Fruit fly (Drosophila melanogaster) whole organism, embryonic: Measurements from ENCODE around the gene CG42495.
A peak's percentile ranks its signal among the peaks of the same experiment; 100 is the strongest.

Experiments used
- BEAF-32 ChIP-seq: fragments of 200-800 bp; sonication (Bioruptor generic); optimal IDR thresholded peaks from 3 replicates; lab custom pipeline; 2017; ENCODE audit warnings: missing biosample characterization, missing genetic modification characterization, mild to moderate bottlenecking, moderate library complexity, missing genetic modification reagents
- Bdp1 ChIP-seq: fragments of 200-800 bp; sonication (Bioruptor generic); optimal IDR thresholded peaks from 3 replicates; lab custom pipeline; 2016; ENCODE audit warnings: missing biosample characterization, missing genetic modification characterization
- Bgb ChIP-seq: fragments of 200-800 bp; sonication (Bioruptor generic); IDR thresholded peaks from 2 replicates; pipeline ENCODE4 v1.3.6; 2022; ENCODE audit warnings: missing biosample characterization, missing genetic modification characterization; ENCODE audit not compliant: partially characterized antibody
- CG14441 ChIP-seq: fragments of 200-800 bp; sonication (Bioruptor generic); IDR thresholded peaks from 2 replicates; pipeline ENCODE4 v1.3.6; 2022; ENCODE audit warnings: missing biosample characterization, missing genetic modification characterization
- CG17361 ChIP-seq: fragments of 200-800 bp; sonication (Bioruptor generic); IDR thresholded peaks from 3 replicates; pipeline ENCODE4 v1.3.6; 2022; ENCODE audit warnings: missing biosample characterization, missing genetic modification characterization
- CG30403 ChIP-seq: fragments of 200-800 bp; sonication (Bioruptor generic); optimal IDR thresholded peaks from 3 replicates; lab custom pipeline; 2016; ENCODE audit warnings: missing biosample characterization, missing genetic modification characterization
- CG3163 ChIP-seq: fragments of 200-800 bp; sonication (Bioruptor generic); optimal IDR thresholded peaks from 3 replicates; lab custom pipeline; 2016; ENCODE audit warnings: missing biosample characterization, missing genetic modification characterization
- CG4360 ChIP-seq: fragments of 200-800 bp; sonication (Bioruptor generic); IDR thresholded peaks from 2 replicates; pipeline ENCODE4 v1.3.6; 2022; ENCODE audit warnings: missing biosample characterization, missing genetic modification characterization
- CG4424 ChIP-seq: fragments of 200-800 bp; sonication (Bioruptor generic); optimal IDR thresholded peaks from 3 replicates; lab custom pipeline; 2016; ENCODE audit warnings: missing biosample characterization, missing genetic modification characterization
- CG6791 ChIP-seq: fragments of 200-800 bp; sonication (Bioruptor generic); IDR thresholded peaks from 3 replicates; pipeline ENCODE4 v1.3.6; 2022; ENCODE audit warnings: missing biosample characterization, missing genetic modification characterization; ENCODE audit not compliant: partially characterized antibody
- CG9609 ChIP-seq: fragments of 200-800 bp; sonication (Bioruptor generic); optimal IDR thresholded peaks from 3 replicates; lab custom pipeline; 2016; ENCODE audit warnings: missing biosample characterization, missing genetic modification characterization
- HLH3B ChIP-seq: fragments of 200-800 bp; sonication (Bioruptor generic); IDR thresholded peaks from 2 replicates; pipeline ENCODE4 v1.3.6; 2022; ENCODE audit warnings: missing biosample characterization, missing genetic modification characterization
- HmgZ ChIP-seq: fragments of 200-800 bp; sonication (Bioruptor generic); optimal IDR thresholded peaks from 2 replicates; lab custom pipeline; 2018; ENCODE audit warnings: missing biosample characterization, mild to moderate bottlenecking, missing genetic modification characterization
- Jarid2 ChIP-seq: fragments of 200-800 bp; sonication (Bioruptor generic); optimal IDR thresholded peaks from 3 replicates; lab custom pipeline; 2017; ENCODE audit warnings: mild to moderate bottlenecking, missing biosample characterization, missing genetic modification reagents, missing genetic modification characterization
- Mrtf ChIP-seq: fragments of 200-800 bp; sonication (Bioruptor generic); IDR thresholded peaks from 3 replicates; pipeline ENCODE4 v1.3.6; 2022; ENCODE audit warnings: missing biosample characterization, missing genetic modification characterization
- Nf-YA ChIP-seq: fragments of 200-800 bp; sonication (Bioruptor generic); IDR thresholded peaks from 2 replicates; pipeline ENCODE4 v1.3.6; 2022; ENCODE audit warnings: missing biosample characterization, missing genetic modification characterization
- Oaz ChIP-seq: fragments of 200-800 bp; sonication (Bioruptor generic); IDR thresholded peaks from 2 replicates; pipeline ENCODE4 v1.3.6; 2022; ENCODE audit warnings: missing biosample characterization, missing genetic modification characterization
- Sry-β ChIP-seq: fragments of 200-800 bp; sonication (Bioruptor generic); optimal IDR thresholded peaks from 2 replicates; lab custom pipeline; 2018; ENCODE audit warnings: missing biosample characterization, mild to moderate bottlenecking, missing genetic modification characterization, moderate library complexity
- Sry-δ ChIP-seq: fragments of 200-800 bp; sonication (Bioruptor generic); optimal IDR thresholded peaks from 2 replicates; lab custom pipeline; 2016; ENCODE audit warnings: missing biosample characterization, missing genetic modification characterization
- ap ChIP-seq: fragments of 200-800 bp; sonication (Bioruptor generic); IDR thresholded peaks from 2 replicates; pipeline ENCODE4 v1.3.6; 2022; ENCODE audit warnings: missing biosample characterization, missing genetic modification characterization
- ara ChIP-seq: fragments of 200-800 bp; sonication (Bioruptor generic); IDR thresholded peaks from 2 replicates; pipeline ENCODE4 v1.3.6; 2022; ENCODE audit warnings: missing biosample characterization, missing genetic modification characterization
- bigmax ChIP-seq: fragments of 200-800 bp; sonication (Bioruptor generic); optimal IDR thresholded peaks from 2 replicates; lab custom pipeline; 2018; ENCODE audit warnings: missing biosample characterization, mild to moderate bottlenecking, missing genetic modification characterization
- cas ChIP-seq: fragments of 200-800 bp; sonication (Bioruptor generic); IDR thresholded peaks from 2 replicates; pipeline ENCODE4 v1.3.6; 2022; ENCODE audit warnings: missing biosample characterization, missing genetic modification characterization
- chinmo ChIP-seq: fragments of 200-800 bp; sonication (Bioruptor generic); IDR thresholded peaks from 4 replicates; pipeline ENCODE4 v1.3.6; 2022; ENCODE audit warnings: missing biosample characterization, missing genetic modification characterization; ENCODE audit not compliant: partially characterized antibody
- disco-r ChIP-seq: fragments of 200-800 bp; sonication (Bioruptor generic); optimal IDR thresholded peaks from 2 replicates; lab custom pipeline; 2016; ENCODE audit warnings: missing biosample characterization, missing genetic modification characterization
- eyg ChIP-seq: fragments of 200-800 bp; sonication (Bioruptor generic); optimal IDR thresholded peaks from 3 replicates; lab custom pipeline; 2016; ENCODE audit warnings: missing biosample characterization, missing genetic modification characterization
- ftz-f1 ChIP-seq: fragments of 200-800 bp; sonication (Bioruptor generic); optimal IDR thresholded peaks from 2 replicates; lab custom pipeline; 2016; ENCODE audit warnings: missing biosample characterization, missing genetic modification characterization
- gce ChIP-seq: fragments of 200-800 bp; sonication (Bioruptor generic); IDR thresholded peaks from 3 replicates; pipeline ENCODE4 v1.3.6; 2022; ENCODE audit warnings: missing biosample characterization, missing genetic modification characterization
- gsb ChIP-seq: fragments of 200-800 bp; sonication (Bioruptor generic); IDR thresholded peaks from 2 replicates; pipeline ENCODE4 v1.3.6; 2022; ENCODE audit warnings: missing biosample characterization, missing genetic modification characterization
- hbn ChIP-seq: fragments of 200-800 bp; sonication (Bioruptor generic); IDR thresholded peaks from 2 replicates; pipeline ENCODE4 v1.3.6; 2022; ENCODE audit warnings: missing biosample characterization, missing genetic modification characterization; ENCODE audit not compliant: partially characterized antibody
- hth ChIP-seq: fragments of >200 bp; optimal IDR thresholded peaks from 2 replicates; lab custom pipeline; 2017; ENCODE audit warnings: inconsistent platforms
- jigr1 ChIP-seq: fragments of 200-800 bp; sonication (Bioruptor generic); IDR thresholded peaks from 3 replicates; pipeline ENCODE4 v1.3.6; 2022; ENCODE audit warnings: missing biosample characterization, missing genetic modification characterization
- kah ChIP-seq: fragments of 200-800 bp; sonication (Bioruptor generic); optimal IDR thresholded peaks from 2 replicates; lab custom pipeline; 2018; ENCODE audit warnings: missing biosample characterization, mild to moderate bottlenecking, missing genetic modification characterization
- pita ChIP-seq: fragments of 200-800 bp; sonication (Bioruptor generic); optimal IDR thresholded peaks from 2 replicates; lab custom pipeline; 2017; ENCODE audit warnings: missing biosample characterization, mild to moderate bottlenecking, missing genetic modification characterization
- scrt ChIP-seq: fragments of 200-800 bp; sonication (Bioruptor generic); optimal IDR thresholded peaks from 2 replicates; lab custom pipeline; 2018; ENCODE audit warnings: missing biosample characterization, mild to moderate bottlenecking, missing genetic modification characterization, moderate library complexity
- sens-2 ChIP-seq: fragments of 200-800 bp; sonication (Bioruptor generic); IDR thresholded peaks from 2 replicates; pipeline ENCODE4 v1.3.6; 2022; ENCODE audit warnings: missing biosample characterization, missing genetic modification characterization
- sim ChIP-seq: fragments of 200-800 bp; sonication (Bioruptor generic); IDR thresholded peaks from 2 replicates; pipeline ENCODE4 v1.3.6; 2022; ENCODE audit warnings: missing biosample characterization, missing genetic modification characterization
- ssp ChIP-seq: fragments of 200-800 bp; sonication (Bioruptor generic); IDR thresholded peaks from 2 replicates; pipeline ENCODE4 v1.3.6; 2022; ENCODE audit warnings: missing biosample characterization, missing genetic modification characterization
- sug ChIP-seq: fragments of 200-800 bp; optimal IDR thresholded peaks from 2 replicates; lab custom pipeline; 2019; ENCODE audit warnings: missing biosample characterization, mild to moderate bottlenecking, missing genetic modification characterization, moderate library complexity
- tio ChIP-seq: fragments of 200-800 bp; sonication (Bioruptor generic); optimal IDR thresholded peaks from 2 replicates; lab custom pipeline; 2017; ENCODE audit warnings: missing biosample characterization, missing genetic modification characterization, inconsistent platforms
- wek ChIP-seq: fragments of 200-800 bp; sonication (Bioruptor generic); optimal IDR thresholded peaks from 3 replicates; lab custom pipeline; 2018; ENCODE audit warnings: missing biosample characterization, mild to moderate bottlenecking, missing genetic modification characterization, moderate library complexity

The CG42495 gene

DNA sequence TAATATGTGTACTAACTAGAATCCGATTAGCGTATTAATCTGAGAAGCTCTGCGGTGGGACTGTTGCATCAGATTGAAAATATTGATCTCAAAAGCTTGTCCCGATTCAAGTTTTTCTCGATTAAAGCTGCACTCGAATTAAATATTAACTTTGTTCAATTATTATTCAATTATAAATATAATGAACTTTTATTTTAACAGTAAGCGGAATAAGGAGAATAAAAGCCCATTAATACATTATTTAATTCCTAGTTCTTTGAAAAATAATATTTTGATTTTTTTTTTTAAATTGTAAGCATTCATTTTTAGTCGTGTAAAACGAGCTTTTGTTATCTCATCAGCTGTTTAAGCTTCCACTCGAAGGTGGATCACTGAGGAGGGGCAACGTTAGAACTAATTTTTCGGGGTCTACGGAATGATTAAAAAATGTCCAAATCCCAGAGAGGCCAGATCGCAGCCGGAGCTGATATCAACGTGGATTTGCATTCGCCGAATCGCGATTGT, 8.3 kb downstream of the CG42495 start, which contains the start of the genes GNBP2 and GNBP1 (continued):
- TF ChIP-seq BEAF-32 (GFP tag; lab: Kevin White, UChicago) (no peak), Sry-β (GFP tag; lab: Kevin White, UChicago) (no peak), sens-2 (GFP tag; lab: Robert Waterston, UW) (no peak), Sry-δ (GFP tag; lab: Kevin White, UChicago) (no peak), chinmo (GFP tag; lab: Robert Waterston, UW) (no peak), ssp (GFP tag; lab: Robert Waterston, UW) (peak; percentile 49), sug (tag; lab: Kevin White, UChicago) (peak; percentile 23), HmgZ (no peak), CG4360 (GFP tag; lab: Robert Waterston, UW) (no peak), CG4424 (peak; percentile 39), Mrtf (GFP tag; lab: Robert Waterston, UW) (no peak), disco-r (GFP tag; lab: Kevin White, UChicago) (no peak), Oaz (GFP tag; lab: Robert Waterston, UW) (peak; percentile 44; the same call in 1 of the 2 replicates), cas (no peak), gsb (peak; percentile 61; the same call in 1 of the 2 replicates), Nf-YA (GFP tag; lab: Robert Waterston, UW) (no peak), HLH3B (GFP tag; lab: Robert Waterston, UW) (peak; percentile 76), Jarid2 (no peak), ftz-f1 (GFP tag; lab: Kevin White, UChicago) (no peak), sim (no peak), CG6791 (GFP tag; lab: Robert Waterston, UW) (no peak), wek (GFP tag; lab: Kevin White, UChicago) (no peak), bigmax (no peak), CG3163 (GFP tag; lab: Kevin White, UChicago) (no peak), CG9609 (GFP tag; lab: Kevin White, UChicago) (no peak), CG30403 (peak; percentile 51), kah (GFP tag; lab: Kevin White, UChicago) (no peak), ara (GFP tag; lab: Robert Waterston, UW) (no peak), pita (GFP tag; lab: Kevin White, UChicago) (no peak), Bdp1 (GFP tag; lab: Kevin White, UChicago) (no peak), gce (GFP tag; lab: Robert Waterston, UW) (peak; percentile 65; the same call in 2 of the 3 replicates), Bgb (no peak), hbn (GFP tag; lab: Robert Waterston, UW) (no peak), CG17361 (GFP tag; lab: Robert Waterston, UW) (peak; percentile 76), CG14441 (GFP tag; lab: Robert Waterston, UW) (peak; percentile 54), hth (lab: Kevin White, UChicago) (no peak), ap (peak; percentile 34; the same call in 1 of the 2 replicates), eyg (GFP tag; lab: Kevin White, UChicago) (no peak), scrt (GFP tag; lab: Kevin White, UChicago) (peak; percentile 10), tio (GFP tag; lab: Kevin White, UChicago) (no peak), jigr1 (GFP tag; lab: Robert Waterston, UW) (no peak)
